Fruit fly (Drosophila melanogaster): ENCODE measurements around the gene SMC6.

SMC6 gene

DNA sequence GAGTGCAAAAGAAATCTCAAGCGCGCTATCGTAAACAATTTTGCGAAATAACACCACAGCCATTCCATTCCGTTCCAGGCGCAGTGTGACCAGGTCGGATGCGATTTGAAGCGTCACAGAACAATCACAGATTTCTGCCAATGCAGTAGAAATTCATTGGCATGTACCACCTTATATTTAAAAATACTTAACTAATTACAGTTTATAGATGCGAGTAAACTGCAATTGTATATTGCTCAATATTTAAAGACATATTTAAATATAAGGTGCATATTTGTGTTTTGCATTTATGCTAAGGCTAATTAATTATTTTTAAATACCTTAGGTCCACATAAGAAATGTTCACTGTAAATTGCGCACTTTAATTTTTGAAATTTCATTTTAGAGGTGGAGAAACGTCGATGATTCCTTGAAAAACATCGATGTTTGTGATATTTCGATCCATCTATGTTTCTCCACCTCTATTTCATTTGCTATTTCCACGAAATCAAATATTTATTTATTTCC lies at the start of gene SMC6, which contains the start of gene CG6204:
SMC6 (minus strand) TSS at position 51 of the 507 bp plus-strand sequence.
CG6204 (plus strand) TSS at position 460 of the 507 bp plus-strand sequence.
- peak; percentile 95 for TF ChIP-seq achi (GFP tag; optimal IDR thresholded peaks at IDR 0.05)
- peak; percentile 97 for TF ChIP-seq eg (GFP tag; IDR thresholded peaks at IDR 0.05)
- peak; percentile 96 for TF ChIP-seq CG6163 (GFP tag; IDR thresholded peaks at IDR 0.05)
- peak; percentile 92 for TF ChIP-seq CG8319 (GFP tag; optimal IDR thresholded peaks at IDR 0.05)
- TF ChIP-seq CG34406 (GFP tag; optimal IDR thresholded peaks at IDR 0.05), result peak; percentile 94
- peak; percentile 96 for TF ChIP-seq Ets96B (tag; optimal IDR thresholded peaks at IDR 0.05)
- peak; percentile 95 for TF ChIP-seq CG8632 (GFP tag; optimal IDR thresholded peaks at IDR 0.05)
- TF ChIP-seq cyc (GFP tag; optimal IDR thresholded peaks at IDR 0.05), result peak; percentile 97
- TF ChIP-seq OdsH (GFP tag; optimal IDR thresholded peaks at IDR 0.05), result peak; percentile 97
- peak; percentile 83 for TF ChIP-seq CG6854 (GFP tag; optimal IDR thresholded peaks at IDR 0.05)
- TF ChIP-seq Lpt (GFP tag; optimal IDR thresholded peaks at IDR 0.05), result peak; percentile 93
- TF ChIP-seq CG31627 (GFP tag; optimal IDR thresholded peaks at IDR 0.05), result peak; percentile 97
- TF ChIP-seq acj6 (GFP tag; optimal IDR thresholded peaks at IDR 0.05), result peak; percentile 96
- peak; percentile 90 for TF ChIP-seq net (GFP tag; optimal IDR thresholded peaks at IDR 0.05)
- peak; percentile 82 for TF ChIP-seq Eip93F (GFP tag; optimal IDR thresholded peaks at IDR 0.05)
- peak; percentile 95 for TF ChIP-seq Smox (GFP tag; optimal IDR thresholded peaks at IDR 0.05)
- peak; percentile 74 for TF ChIP-seq fkh (GFP tag; optimal IDR thresholded peaks at IDR 0.05)
- peak; percentile 95 for TF ChIP-seq CG32006 (GFP tag; optimal IDR thresholded peaks at IDR 0.05)
- TF ChIP-seq CG1621 (tag; optimal IDR thresholded peaks at IDR 0.05), result peak; percentile 91
- TF ChIP-seq dac (GFP tag; optimal IDR thresholded peaks at IDR 0.05), result peak; percentile 76
- TF ChIP-seq CG4318 (GFP tag; optimal IDR thresholded peaks at IDR 0.05), result peak; percentile 88
- TF ChIP-seq ss (GFP tag; optimal IDR thresholded peaks at IDR 0.05), result peak in 1 of 2 experiments; percentile 93
- TF ChIP-seq CG16779 (tag; optimal IDR thresholded peaks at IDR 0.05), result peak; percentile 76
- TF ChIP-seq CG10631 (GFP tag; optimal IDR thresholded peaks at IDR 0.05), result peak; percentile 95
- TF ChIP-seq Gug (GFP tag; IDR thresholded peaks at IDR 0.05), result peak; percentile 94
- peak; percentile 96 for TF ChIP-seq CG11902 (GFP tag; optimal IDR thresholded peaks at IDR 0.05)
- TF ChIP-seq Hr38 (GFP tag; optimal IDR thresholded peaks at IDR 0.05), result no peak
- peak; percentile 78 for TF ChIP-seq Blimp-1 (GFP tag; optimal IDR thresholded peaks at IDR 0.05)
- peak; percentile 95 for TF ChIP-seq CG10669 (GFP tag; optimal IDR thresholded peaks at IDR 0.05)
- peak; percentile 95 for TF ChIP-seq Eip75B (GFP tag; optimal IDR thresholded peaks at IDR 0.05)
- peak; percentile 90 for TF ChIP-seq CG6808 (GFP tag; optimal IDR thresholded peaks at IDR 0.05)
- peak in 1 of 2 experiments; percentile 89 for TF ChIP-seq salr (GFP tag; optimal IDR thresholded peaks at IDR 0.05)
- peak; percentile 96 for TF ChIP-seq lz (GFP tag; optimal IDR thresholded peaks at IDR 0.05)
- peak; percentile 99 for TF ChIP-seq Eip78C (GFP tag)
- peak; percentile 95 for TF ChIP-seq topi (GFP tag; optimal IDR thresholded peaks at IDR 0.05)
- TF ChIP-seq svp (GFP tag), result peak; percentile 97
- peak; percentile 90 for TF ChIP-seq spab (GFP tag; optimal IDR thresholded peaks at IDR 0.05)
- peak; percentile 94 for TF ChIP-seq CG7368 (GFP tag; optimal IDR thresholded peaks at IDR 0.05)
- TF ChIP-seq pdm3 (GFP tag; optimal IDR thresholded peaks at IDR 0.05), result peak; percentile 97
- TF ChIP-seq Hr39 (GFP tag; optimal IDR thresholded peaks at IDR 0.05), result peak; percentile 96
- no peak for TF ChIP-seq CG6276 (GFP tag; optimal IDR thresholded peaks at IDR 0.05)
- TF ChIP-seq Ets21C (GFP tag; optimal IDR thresholded peaks at IDR 0.05), result peak; percentile 95
- peak; percentile 96 for TF ChIP-seq CG8119 (GFP tag; IDR thresholded peaks at IDR 0.05)
- TF ChIP-seq CG9139 (GFP tag; optimal IDR thresholded peaks at IDR 0.05), result peak; percentile 86
- TF ChIP-seq CG11762 (GFP tag; optimal IDR thresholded peaks at IDR 0.05; ENCODE audit: insufficient read depth), result peak; percentile 97
- TF ChIP-seq vri (GFP tag; optimal IDR thresholded peaks at IDR 0.05), result no peak
- TF ChIP-seq CG15336 (GFP tag; IDR thresholded peaks at IDR 0.05), result peak; percentile 94
- peak; percentile 90 for TF ChIP-seq fd59A (GFP tag; optimal IDR thresholded peaks at IDR 0.05)
- peak; percentile 97 for TF ChIP-seq Met (GFP tag; optimal IDR thresholded peaks at IDR 0.05)
- peak; percentile 95 for TF ChIP-seq CG6792 (GFP tag; optimal IDR thresholded peaks at IDR 0.05)
- peak; percentile 85 for TF ChIP-seq fd85E (GFP tag; optimal IDR thresholded peaks at IDR 0.05)
- peak; percentile 97 for TF ChIP-seq CG3032 (tag; optimal IDR thresholded peaks at IDR 0.05)
